Fruit fly (Drosophila melanogaster): ENCODE measurements around the gene CG3598.

- TF ChIP-seq CG5204 (GFP tag; optimal IDR thresholded peaks at IDR 0.05) (no peak), kay (GFP tag; ENCODE audit: borderline replicate concordance) (no peak), pad (GFP tag; optimal IDR thresholded peaks at IDR 0.05) (no peak), cic (GFP tag; optimal IDR thresholded peaks at IDR 0.05) (no peak), CG7045 (GFP tag; optimal IDR thresholded peaks at IDR 0.05) (no peak), Crg-1 (GFP tag; optimal IDR thresholded peaks at IDR 0.05) (no peak), ovo (GFP tag; optimal IDR thresholded peaks at IDR 0.05) (no peak), bab1 (GFP tag; optimal IDR thresholded peaks at IDR 0.05) (no peak), CG11617 (GFP tag; optimal IDR thresholded peaks at IDR 0.05) (no peak)
Measured at dm6 chrX:2941108-2941507, 4.3 kb downstream of the CG3598 start, which contains the start of gene CG14421.

Data from whole organism, adult.